Worm (Caenorhabditis elegans) whole organism, L1 larva: ENCODE measurements around the gene clec-182.

Experiments used
- C16A3.4 ChIP-seq: fragments of 150-350 bp; optimal IDR thresholded peaks from 2 replicates; lab custom pipeline; 2014; ENCODE audit warnings: missing biosample characterization, missing genetic modification characterization
- C34B4.2 ChIP-seq: sonication (generic microtip); optimal IDR thresholded peaks from 2 replicates; lab custom pipeline; 2017; ENCODE audit warnings: mild to moderate bottlenecking, missing genetic modification characterization, missing compliant biosample characterization
- Y116A8C.19 ChIP-seq: sonication (generic microtip); optimal IDR thresholded peaks from 2 replicates; lab custom pipeline; 2016; ENCODE audit warnings: missing compliant biosample characterization, missing genetic modification characterization, borderline replicate concordance
- alr-1 ChIP-seq: fragments of 200-800 bp; sonication (Bioruptor generic); optimal IDR thresholded peaks from 2 replicates; lab custom pipeline; 2018; ENCODE audit warnings: borderline replicate concordance, mild to moderate bottlenecking, missing genetic modification characterization, missing compliant biosample characterization
- aly-2 ChIP-seq: fragments of 150-350 bp; optimal IDR thresholded peaks from 2 replicates; lab custom pipeline; 2014; ENCODE audit warnings: missing biosample characterization, missing genetic modification characterization
- ama-1 ChIP-seq: fragments of 150-350 bp; optimal IDR thresholded peaks from 2 replicates; lab custom pipeline; 2014
- ceh-63 ChIP-seq: fragments of 200-800 bp; sonication (Bioruptor generic); optimal IDR thresholded peaks from 2 replicates; lab custom pipeline; 2018; ENCODE audit warnings: mild to moderate bottlenecking, missing genetic modification characterization, missing compliant biosample characterization
- ceh-82 ChIP-seq, 3 experiments: fragments of 150-350 bp in 1 of 3; sonication (generic microtip) in 2 of 3; optimal IDR thresholded peaks; 2 replicates each; lab custom pipeline; 2014 to 2017; ENCODE audit warnings: missing biosample characterization in 3 of 3, missing genetic modification characterization in 3 of 3
- ces-1 ChIP-seq: fragments of 150-350 bp; optimal IDR thresholded peaks from 2 replicates; lab custom pipeline; 2014; ENCODE audit warnings: missing biosample characterization, missing genetic modification reagents, missing genetic modification characterization
- efl-1 ChIP-seq, 4 experiments: fragments of 150-350 bp; optimal IDR thresholded peaks in 3 of 4; peaks in 1 of 4; 1 replicate in 1 of 4; 2 replicates in 3 of 4; lab custom pipeline; 2014; ENCODE audit warnings: missing biosample characterization in 2 of 4, missing genetic modification characterization in 2 of 4, missing genetic modification reagents in 2 of 4
- efl-3 ChIP-seq: fragments of 200-800 bp; sonication (Bioruptor generic); optimal IDR thresholded peaks from 2 replicates; lab custom pipeline; 2018; ENCODE audit warnings: mild to moderate bottlenecking, missing genetic modification characterization, missing compliant biosample characterization
- egl-13 ChIP-seq: sonication (generic microtip); optimal IDR thresholded peaks from 2 replicates; lab custom pipeline; 2016; ENCODE audit warnings: missing genotype, missing genetic modification reagents, missing genetic modification characterization, missing compliant biosample characterization
- elt-2 ChIP-seq: sonication (generic microtip); optimal IDR thresholded peaks from 2 replicates; lab custom pipeline; 2016; ENCODE audit warnings: missing genetic modification characterization, mild to moderate bottlenecking, inconsistent platforms, missing compliant biosample characterization, missing genetic modification reagents
- fkh-10 ChIP-seq: sonication (generic microtip); optimal IDR thresholded peaks from 2 replicates; lab custom pipeline; 2017; ENCODE audit warnings: missing biosample characterization, missing genetic modification reagents, missing genetic modification characterization
- fkh-4 ChIP-seq: sonication (generic microtip); optimal IDR thresholded peaks from 2 replicates; lab custom pipeline; 2016; ENCODE audit warnings: missing compliant biosample characterization, missing genetic modification characterization, borderline replicate concordance
- fkh-8 ChIP-seq: sonication (generic microtip); optimal IDR thresholded peaks from 2 replicates; lab custom pipeline; 2016; ENCODE audit warnings: mild to moderate bottlenecking, missing genetic modification characterization, missing compliant biosample characterization
- fos-1 ChIP-seq: fragments of 150-350 bp; optimal IDR thresholded peaks from 2 replicates; lab custom pipeline; 2014; ENCODE audit warnings: missing biosample characterization, missing genetic modification characterization
- hlh-17 ChIP-seq: fragments of 200-800 bp; sonication (Bioruptor generic); optimal IDR thresholded peaks from 2 replicates; lab custom pipeline; 2018; ENCODE audit warnings: missing genetic modification characterization, mild to moderate bottlenecking, missing compliant biosample characterization, moderate library complexity, borderline replicate concordance
- hpl-2 ChIP-seq: fragments of 150-350 bp; optimal IDR thresholded peaks from 2 replicates; lab custom pipeline; 2014; ENCODE audit warnings: missing biosample characterization, missing genetic modification reagents, missing genetic modification characterization
- isw-1 ChIP-seq: fragments of 200-800 bp; sonication (Bioruptor generic); IDR thresholded peaks from 2 replicates; pipeline ENCODE4 v1.3.6; 2022; ENCODE audit warnings: missing genetic modification characterization, missing compliant biosample characterization
- lin-15B ChIP-seq: fragments of 150-350 bp; sonication (generic microtip); optimal IDR thresholded peaks from 3 replicates; lab custom pipeline; 2014; ENCODE audit warnings: missing biosample characterization, missing genetic modification characterization
- lir-3 ChIP-seq: sonication (generic microtip); optimal IDR thresholded peaks from 2 replicates; lab custom pipeline; 2016; ENCODE audit warnings: mild to moderate bottlenecking, missing genetic modification characterization, moderate library complexity, missing compliant biosample characterization; ENCODE audit not compliant: poor library complexity
- lsy-2 ChIP-seq, 2 experiments: fragments of 150-350 bp; optimal IDR thresholded peaks; 2 replicates each; lab custom pipeline; 2014; ENCODE audit warnings: missing biosample characterization in 2 of 2, missing genetic modification characterization in 2 of 2
- mdl-1 ChIP-seq, 2 experiments: fragments of 150-350 bp; optimal IDR thresholded peaks; 2 replicates each; lab custom pipeline; 2014 to 2017; ENCODE audit warnings: missing biosample characterization in 2 of 2, missing genetic modification characterization in 2 of 2, inconsistent platforms in 1 of 2
- mef-2 ChIP-seq: fragments of 150-350 bp; optimal IDR thresholded peaks from 2 replicates; lab custom pipeline; 2014; ENCODE audit warnings: missing biosample characterization, missing genetic modification characterization
- nhr-11 ChIP-seq: fragments of 150-350 bp; optimal IDR thresholded peaks from 2 replicates; lab custom pipeline; 2014; ENCODE audit warnings: missing biosample characterization, missing genetic modification characterization
- nhr-12 ChIP-seq: sonication (generic microtip); optimal IDR thresholded peaks from 2 replicates; lab custom pipeline; 2017; ENCODE audit warnings: missing biosample characterization, missing genetic modification characterization
- nhr-19 ChIP-seq: fragments of 200-800 bp; sonication (Bioruptor generic); conservative IDR thresholded peaks from 2 replicates; pipeline ENCODE4 v1.3.6; 2022; ENCODE audit warnings: missing genetic modification characterization, missing compliant biosample characterization
- nhr-20 ChIP-seq: sonication (generic microtip); optimal IDR thresholded peaks from 2 replicates; lab custom pipeline; 2016; ENCODE audit warnings: mild to moderate bottlenecking, missing genetic modification characterization, missing compliant biosample characterization
- nhr-237 ChIP-seq: fragments of 150-350 bp; optimal IDR thresholded peaks from 2 replicates; lab custom pipeline; 2014; ENCODE audit warnings: missing biosample characterization, missing genetic modification characterization
- nhr-71 ChIP-seq: sonication (generic microtip); optimal IDR thresholded peaks from 2 replicates; lab custom pipeline; 2016; ENCODE audit warnings: mild to moderate bottlenecking, missing genetic modification characterization, moderate library complexity, missing compliant biosample characterization
- nhr-84 ChIP-seq: sonication (generic microtip); optimal IDR thresholded peaks from 2 replicates; lab custom pipeline; 2017; ENCODE audit warnings: missing biosample characterization, missing genetic modification characterization
- nhr-85 ChIP-seq: sonication (generic microtip); peaks from one replicate; lab custom pipeline; 2016; ENCODE audit warnings: missing genetic modification characterization, inconsistent platforms, missing compliant biosample characterization
- nhr-90 ChIP-seq: sonication (generic microtip); optimal IDR thresholded peaks from 2 replicates; lab custom pipeline; 2016; ENCODE audit warnings: mild to moderate bottlenecking, missing genetic modification characterization, missing compliant biosample characterization; ENCODE audit not compliant: poor library complexity
- pag-3 ChIP-seq: sonication (generic microtip); optimal IDR thresholded peaks from 2 replicates; lab custom pipeline; 2017; ENCODE audit warnings: missing genetic modification characterization, mild to moderate bottlenecking, missing compliant biosample characterization, antibody characterized with exemption, borderline replicate concordance; ENCODE audit not compliant: insufficient read depth
- pax-3 ChIP-seq: fragments of 200-800 bp; sonication (Bioruptor generic); optimal IDR thresholded peaks from 2 replicates; lab custom pipeline; 2018; ENCODE audit warnings: mild to moderate bottlenecking, missing genetic modification characterization, moderate library complexity, missing compliant biosample characterization
- rnt-1 ChIP-seq: sonication (generic microtip); optimal IDR thresholded peaks from 2 replicates; lab custom pipeline; 2016; ENCODE audit warnings: mild to moderate bottlenecking, missing genetic modification characterization, moderate library complexity, missing compliant biosample characterization
- skn-1 ChIP-seq: fragments of 150-350 bp; optimal IDR thresholded peaks from 2 replicates; lab custom pipeline; 2014; ENCODE audit warnings: missing biosample characterization, missing genetic modification characterization
- snu-23 ChIP-seq: sonication (generic microtip); optimal IDR thresholded peaks from 2 replicates; lab custom pipeline; 2016; ENCODE audit warnings: missing genetic modification characterization, missing compliant biosample characterization
- sox-4 ChIP-seq: sonication (generic microtip); optimal IDR thresholded peaks from 2 replicates; lab custom pipeline; 2016; ENCODE audit warnings: missing genetic modification characterization, missing compliant biosample characterization
- swsn-7 ChIP-seq: sonication (generic microtip); optimal IDR thresholded peaks from 2 replicates; lab custom pipeline; 2016; ENCODE audit warnings: missing genetic modification characterization, missing compliant biosample characterization
- tbx-2 ChIP-seq: sonication (generic microtip); optimal IDR thresholded peaks from 2 replicates; lab custom pipeline; 2016; ENCODE audit warnings: missing genetic modification characterization, missing compliant biosample characterization
- tlp-1 ChIP-seq: fragments of 150-350 bp; optimal IDR thresholded peaks from 2 replicates; lab custom pipeline; 2014; ENCODE audit warnings: missing biosample characterization, missing genetic modification characterization
- unc-30 ChIP-seq: sonication (generic microtip); optimal IDR thresholded peaks from 2 replicates; lab custom pipeline; 2017; ENCODE audit warnings: missing biosample characterization, missing genetic modification characterization
- unc-62 ChIP-seq: fragments of 150-350 bp; optimal IDR thresholded peaks from 2 replicates; lab custom pipeline; 2014; ENCODE audit warnings: missing biosample characterization, missing genetic modification reagents, missing genetic modification characterization
- unc-86 ChIP-seq: sonication (generic microtip); optimal IDR thresholded peaks from 2 replicates; lab custom pipeline; 2016; ENCODE audit warnings: missing genetic modification characterization, missing compliant biosample characterization
- unc-98 ChIP-seq: fragments of 200-800 bp; sonication (Bioruptor generic); IDR thresholded peaks from 2 replicates; pipeline ENCODE4 v1.3.6; 2022; ENCODE audit warnings: missing genetic modification characterization, missing compliant biosample characterization
- vab-15 ChIP-seq: sonication (generic microtip); optimal IDR thresholded peaks from 2 replicates; lab custom pipeline; 2017; ENCODE audit warnings: missing genotype, mild to moderate bottlenecking, missing genetic modification characterization, missing compliant biosample characterization
- xbp-1 ChIP-seq: sonication (generic microtip); optimal IDR thresholded peaks from 2 replicates; lab custom pipeline; 2016; ENCODE audit warnings: missing genetic modification characterization, missing compliant biosample characterization
- zip-4 ChIP-seq: fragments of 200-800 bp; sonication (Bioruptor generic); optimal IDR thresholded peaks from 2 replicates; lab custom pipeline; 2018; ENCODE audit warnings: mild to moderate bottlenecking, missing genetic modification characterization, moderate library complexity, missing compliant biosample characterization
- ztf-11 ChIP-seq, 2 experiments: sonication (generic microtip); optimal IDR thresholded peaks; 2 replicates each; lab custom pipeline; 2016 to 2017; ENCODE audit warnings: missing genetic modification characterization in 2 of 2, missing biosample characterization in 1 of 2, missing compliant biosample characterization in 1 of 2
- ztf-4 ChIP-seq: fragments of 150-350 bp; optimal IDR thresholded peaks from 2 replicates; lab custom pipeline; 2014; ENCODE audit warnings: missing biosample characterization, missing genetic modification characterization

clec-182 gene

ce11 chrIV:8782172-8782571, 16.0 kb downstream of the clec-182 start:
- TF ChIP-seq fkh-4 (tag; lab: Kevin White, UChicago) (no peak), nhr-19 (GFP tag; lab: Robert Waterston, UW) (peak; percentile 62), lin-15B (tag; lab: Kevin White, UChicago) (no peak), vab-15 (no peak), snu-23 (GFP tag; lab: Kevin White, UChicago) (peak; percentile 84), nhr-12 (tag; lab: Kevin White, UChicago) (no peak), sox-4 (tag; lab: Kevin White, UChicago) (no peak), nhr-90 (tag; lab: Kevin White, UChicago) (peak; percentile 63), mdl-1 (tag; optimal IDR thresholded peaks at IDR 0.05; lab: Kevin White, UChicago) (peak in 1 of 2 experiments; percentile 85), fkh-10 (GFP tag; lab: Kevin White, UChicago) (no peak), C34B4.2 (no peak), lsy-2 (tag; optimal IDR thresholded peaks at IDR 0.05; lab: Kevin White, UChicago) (peak; percentile 71 to 83), ces-1 (no peak), nhr-85 (peak; percentile 99), ceh-82 (tag; optimal IDR thresholded peaks at IDR 0.05; lab: Kevin White, UChicago) (peak; percentile 7 to 70 (median 18)), lir-3 (peak; percentile 30), aly-2 (tag; lab: Kevin White, UChicago) (no peak), unc-86 (tag; lab: Kevin White, UChicago) (peak; percentile 49), tbx-2 (tag; lab: Kevin White, UChicago) (peak; percentile 58), mef-2 (tag; lab: Kevin White, UChicago) (no peak), rnt-1 (tag; lab: Kevin White, UChicago) (peak; percentile 62), unc-62 (GFP tag; lab: Kevin White, UChicago) (no peak), unc-98 (no peak), nhr-11 (tag; lab: Kevin White, UChicago) (no peak), hlh-17 (GFP tag; lab: Kevin White, UChicago) (no peak), nhr-237 (tag; lab: Kevin White, UChicago) (peak; percentile 32), swsn-7 (tag; lab: Kevin White, UChicago) (peak; percentile 56), unc-30 (tag; lab: Kevin White, UChicago) (no peak), ama-1 (lab: Kevin White, UChicago) (no peak), C16A3.4 (tag; lab: Kevin White, UChicago) (peak; percentile 83), elt-2 (tag; lab: Kevin White, UChicago) (peak; percentile 43), egl-13 (tag; lab: Kevin White, UChicago) (no peak), nhr-20 (peak; percentile 81), ztf-4 (tag; lab: Kevin White, UChicago) (peak; percentile 47), tlp-1 (tag; lab: Kevin White, UChicago) (no peak), xbp-1 (tag; lab: Kevin White, UChicago) (peak; percentile 61), hpl-2 (GFP tag; lab: Kevin White, UChicago) (peak; percentile 46), fkh-8 (tag; lab: Kevin White, UChicago) (no peak), Y116A8C.19 (tag; lab: Kevin White, UChicago) (no peak), nhr-71 (tag; lab: Kevin White, UChicago) (peak; percentile 86), fos-1 (no peak), pag-3 (peak; percentile 78), efl-3 (GFP tag; lab: Kevin White, UChicago) (no peak), pax-3 (tag; lab: Kevin White, UChicago) (no peak), ztf-11 (tag; optimal IDR thresholded peaks at IDR 0.05; lab: Kevin White, UChicago) (peak in 1 of 2 experiments; percentile 31), efl-1 (optimal IDR thresholded peaks at IDR 0.05; lab: Kevin White, UChicago) (peak; percentile 68 to 70), efl-1 (GFP tag; optimal IDR thresholded peaks at IDR 0.05 in 1 of 2; lab: Kevin White, UChicago) (peak; percentile 32 to 94), nhr-84 (tag; lab: Kevin White, UChicago) (no peak), zip-4 (GFP tag; lab: Kevin White, UChicago) (no peak), skn-1 (tag; lab: Kevin White, UChicago) (peak; percentile 49), alr-1 (tag; lab: Kevin White, UChicago) (no peak), ceh-63 (GFP tag; lab: Kevin White, UChicago) (no peak), isw-1 (GFP tag; lab: Robert Waterston, UW) (peak; percentile 15; the same call in 1 of the 2 replicates)
